Worm (Caenorhabditis elegans): Measurements from ENCODE around the gene sav-1.

ce11 chrX:2302782-2303181, 15.8 kb upstream of the sav-1 start, which contains the start of gene hum-6:
- no peak for TF ChIP-seq flt-1 (GFP tag; IDR thresholded peaks at IDR 0.05)
- no peak for TF ChIP-seq ref-1 (GFP tag; conservative IDR thresholded peaks at IDR 0.05)
- no peak for TF ChIP-seq klf-2 (GFP tag; conservative IDR thresholded peaks at IDR 0.05)
- TF ChIP-seq cog-1 (tag; optimal IDR thresholded peaks at IDR 0.05), result no peak
- TF ChIP-seq tab-1 (GFP tag; IDR thresholded peaks at IDR 0.05), result no peak
- TF ChIP-seq ztf-23 (GFP tag; IDR thresholded peaks at IDR 0.05), result no peak
- TF ChIP-seq T22C8.4 (GFP tag; IDR thresholded peaks at IDR 0.05), result no peak

Data from whole organism, midembryonic.